Worm (Caenorhabditis elegans) whole organism, L1 larva: ENCODE measurements around the gene dnj-17.

Experiments
- aly-2 ChIP-seq: fragments of 150-350 bp; optimal IDR thresholded peaks from 2 replicates; lab custom pipeline; 2014; ENCODE audit warnings: missing biosample characterization, missing genetic modification characterization
- ama-1 ChIP-seq: fragments of 150-350 bp; optimal IDR thresholded peaks from 2 replicates; lab custom pipeline; 2014
- elt-3 ChIP-seq, 6 experiments: fragments of 150-350 bp in 1 of 6; sonication (generic microtip); optimal IDR thresholded peaks; 2 replicates each; lab custom pipeline; 2017 to 2018; ENCODE audit warnings: missing biosample characterization in 6 of 6, missing genetic modification characterization in 6 of 6, inconsistent platforms in 1 of 6
- mdl-1 ChIP-seq, 2 experiments: fragments of 150-350 bp; optimal IDR thresholded peaks; 2 replicates each; lab custom pipeline; 2014 to 2017; ENCODE audit warnings: missing biosample characterization in 2 of 2, missing genetic modification characterization in 2 of 2, inconsistent platforms in 1 of 2
- nhr-237 ChIP-seq: fragments of 150-350 bp; optimal IDR thresholded peaks from 2 replicates; lab custom pipeline; 2014; ENCODE audit warnings: missing biosample characterization, missing genetic modification characterization
- tbx-2 ChIP-seq: sonication (generic microtip); optimal IDR thresholded peaks from 2 replicates; lab custom pipeline; 2016; ENCODE audit warnings: missing genetic modification characterization, missing compliant biosample characterization
- unc-62 ChIP-seq: fragments of 150-350 bp; optimal IDR thresholded peaks from 2 replicates; lab custom pipeline; 2014; ENCODE audit warnings: missing biosample characterization, missing genetic modification reagents, missing genetic modification characterization
- unc-86 ChIP-seq: sonication (generic microtip); optimal IDR thresholded peaks from 2 replicates; lab custom pipeline; 2016; ENCODE audit warnings: missing genetic modification characterization, missing compliant biosample characterization
- zag-1 ChIP-seq: fragments of 150-350 bp; optimal IDR thresholded peaks from 2 replicates; lab custom pipeline; 2014; ENCODE audit warnings: missing biosample characterization, missing genetic modification characterization
- ztf-4 ChIP-seq: fragments of 150-350 bp; optimal IDR thresholded peaks from 2 replicates; lab custom pipeline; 2014; ENCODE audit warnings: missing biosample characterization, missing genetic modification characterization

DNA sequence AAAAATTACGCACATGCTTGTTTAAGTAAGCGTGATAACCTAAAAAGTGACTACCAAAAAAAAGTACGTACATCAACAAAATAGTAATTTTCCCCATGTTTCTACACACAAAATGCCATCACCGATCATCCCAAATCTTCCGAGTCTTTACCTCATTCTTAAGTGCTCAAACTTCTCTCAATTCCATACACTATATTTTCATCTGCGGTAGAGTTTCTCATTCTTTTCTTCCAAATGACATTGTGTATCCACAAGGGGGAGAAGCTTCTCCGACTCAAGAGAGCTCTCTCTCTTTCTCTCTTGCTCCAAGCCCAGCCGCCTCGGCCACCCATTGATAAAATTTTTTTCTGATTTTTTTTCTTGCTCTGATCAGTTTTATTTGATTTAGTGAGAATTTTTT, 16.4 kb upstream of the dnj-17 start, which contains the start of gene myo-6:
- TF ChIP-seq ztf-4 (tag; lab: Kevin White, UChicago): no peak
- no peak for TF ChIP-seq unc-86
- no peak for TF ChIP-seq nhr-237
- TF ChIP-seq tbx-2: no peak
- TF ChIP-seq zag-1 (tag; lab: Kevin White, UChicago): no peak
- TF ChIP-seq aly-2 (tag; lab: Kevin White, UChicago): no peak
- no peak for TF ChIP-seq ama-1 (lab: Kevin White, UChicago)
- TF ChIP-seq elt-3 (tag; optimal IDR thresholded peaks at IDR 0.05; lab: Kevin White, UChicago): no peak
- TF ChIP-seq unc-62: no peak
- no peak for TF ChIP-seq mdl-1 (tag; optimal IDR thresholded peaks at IDR 0.05; lab: Kevin White, UChicago)
